Fruit fly (Drosophila melanogaster) whole organism, embryonic: ENCODE data around the gene dsx-c73A.
A peak's percentile ranks its signal among the peaks of the same experiment; 100 is the strongest.

ENCODE experiments used
- ATbp ChIP-seq: fragments of 200-800 bp; sonication (Bioruptor generic); optimal IDR thresholded peaks from 2 replicates; lab custom pipeline; 2017; ENCODE audit warnings: missing biosample characterization, mild to moderate bottlenecking, missing genetic modification characterization, missing genetic modification reagents
- Ada2b ChIP-seq: fragments of 200-800 bp; sonication (Bioruptor generic); IDR thresholded peaks from 2 replicates; pipeline ENCODE4 v1.3.6; 2022; ENCODE audit warnings: missing biosample characterization, missing genetic modification characterization
- Blimp-1 ChIP-seq: fragments of 200-800 bp; sonication (Bioruptor generic); optimal IDR thresholded peaks from 3 replicates; lab custom pipeline; 2018; ENCODE audit warnings: missing biosample characterization, missing genetic modification characterization, mild to moderate bottlenecking, moderate library complexity, missing genetic modification reagents
- CG10209 ChIP-seq: fragments of 200-800 bp; sonication (Bioruptor generic); optimal IDR thresholded peaks from 3 replicates; lab custom pipeline; 2017; ENCODE audit warnings: missing biosample characterization, mild to moderate bottlenecking, missing genetic modification characterization, missing genetic modification reagents
- CG10267 ChIP-seq: fragments of 200-800 bp; sonication (Bioruptor generic); optimal IDR thresholded peaks from 2 replicates; lab custom pipeline; 2018; ENCODE audit warnings: missing biosample characterization, mild to moderate bottlenecking, missing genetic modification characterization, moderate library complexity
- CG10979 ChIP-seq: fragments of 200-800 bp; sonication (Bioruptor generic); optimal IDR thresholded peaks from 2 replicates; lab custom pipeline; 2018; ENCODE audit warnings: missing biosample characterization, mild to moderate bottlenecking, missing genetic modification characterization, moderate library complexity
- CG14710 ChIP-seq: fragments of 200-800 bp; sonication (Bioruptor generic); optimal IDR thresholded peaks from 3 replicates; lab custom pipeline; 2019; ENCODE audit warnings: missing biosample characterization, mild to moderate bottlenecking, missing genetic modification characterization, moderate library complexity
- CG15269 ChIP-seq: fragments of 200-800 bp; sonication (Bioruptor generic); optimal IDR thresholded peaks from 2 replicates; lab custom pipeline; 2018; ENCODE audit warnings: missing biosample characterization, mild to moderate bottlenecking, missing genetic modification characterization, moderate library complexity
- CG17361 ChIP-seq: fragments of 200-800 bp; sonication (Bioruptor generic); IDR thresholded peaks from 3 replicates; pipeline ENCODE4 v1.3.6; 2022; ENCODE audit warnings: missing biosample characterization, missing genetic modification characterization
- CG2678 ChIP-seq: fragments of 200-800 bp; sonication (Bioruptor generic); optimal IDR thresholded peaks from 3 replicates; lab custom pipeline; 2019; ENCODE audit warnings: missing biosample characterization, mild to moderate bottlenecking, missing genetic modification characterization, moderate library complexity
- CG2712 ChIP-seq: fragments of 200-800 bp; optimal IDR thresholded peaks from 3 replicates; lab custom pipeline; 2019; ENCODE audit warnings: missing biosample characterization, mild to moderate bottlenecking, missing genetic modification characterization, moderate library complexity
- CG4424 ChIP-seq: fragments of 200-800 bp; sonication (Bioruptor generic); optimal IDR thresholded peaks from 3 replicates; lab custom pipeline; 2016; ENCODE audit warnings: missing biosample characterization, missing genetic modification characterization
- CG6254 ChIP-seq: fragments of 200-800 bp; sonication (Bioruptor generic); optimal IDR thresholded peaks from 3 replicates; lab custom pipeline; 2017; ENCODE audit warnings: mild to moderate bottlenecking, missing biosample characterization, missing genetic modification reagents, missing genetic modification characterization
- CG7556 ChIP-seq: fragments of 200-800 bp; sonication (Bioruptor generic); optimal IDR thresholded peaks from 2 replicates; lab custom pipeline; 2017; ENCODE audit warnings: missing biosample characterization, mild to moderate bottlenecking, missing genetic modification characterization
- CG9437 ChIP-seq: fragments of 200-800 bp; sonication (Bioruptor generic); optimal IDR thresholded peaks from 2 replicates; lab custom pipeline; 2018; ENCODE audit warnings: missing biosample characterization, mild to moderate bottlenecking, missing genetic modification characterization
- CoRest ChIP-seq: fragments of 200-800 bp; sonication (Bioruptor generic); optimal IDR thresholded peaks from 3 replicates; lab custom pipeline; 2018; ENCODE audit warnings: missing biosample characterization, mild to moderate bottlenecking, missing genetic modification characterization, moderate library complexity
- Dfd ChIP-seq, 2 experiments: fragments of >200 bp; optimal IDR thresholded peaks; 2 replicates each; lab custom pipeline; 2017; ENCODE audit warnings: missing biosample characterization in 2 of 2, missing genetic modification characterization in 2 of 2
- Hr51 ChIP-seq, 2 experiments: fragments of 200-800 bp; sonication (Bioruptor generic); optimal IDR thresholded peaks; 2 replicates in 1 of 2; 3 replicates in 1 of 2; lab custom pipeline; 2016 to 2018; ENCODE audit warnings: missing biosample characterization in 2 of 2, missing genetic modification characterization in 2 of 2, mild to moderate bottlenecking in 1 of 2, moderate library complexity in 1 of 2
- Hsf ChIP-seq: fragments of 200-800 bp; sonication (Bioruptor generic); optimal IDR thresholded peaks from 3 replicates; lab custom pipeline; 2016; ENCODE audit warnings: missing biosample characterization, missing genetic modification characterization
- Med ChIP-seq: fragments of 200-800 bp; sonication (Bioruptor generic); peaks from one replicate; lab custom pipeline; 2016; ENCODE audit warnings: missing biosample characterization, missing genetic modification characterization, mild to moderate bottlenecking, inconsistent platforms, moderate library complexity
- Oli ChIP-seq: fragments of 200-800 bp; sonication (Bioruptor generic); optimal IDR thresholded peaks from 2 replicates; lab custom pipeline; 2018; ENCODE audit warnings: missing biosample characterization, mild to moderate bottlenecking, missing genetic modification characterization, moderate library complexity
- PHDP ChIP-seq: fragments of 200-800 bp; sonication (Bioruptor generic); optimal IDR thresholded peaks from 3 replicates; lab custom pipeline; 2018; ENCODE audit warnings: missing biosample characterization, mild to moderate bottlenecking, missing genetic modification characterization, moderate library complexity
- Sox100B ChIP-seq: fragments of 200-800 bp; sonication (Bioruptor generic); optimal IDR thresholded peaks from 3 replicates; lab custom pipeline; 2018; ENCODE audit warnings: missing biosample characterization, mild to moderate bottlenecking, missing genetic modification characterization
- Sox102F ChIP-seq: fragments of 200-800 bp; sonication (Bioruptor generic); optimal IDR thresholded peaks from 2 replicates; lab custom pipeline; 2018; ENCODE audit warnings: missing biosample characterization, mild to moderate bottlenecking, missing genetic modification characterization, moderate library complexity
- Xrp1 ChIP-seq: fragments of 200-800 bp; sonication (Bioruptor generic); IDR thresholded peaks from 2 replicates; pipeline ENCODE4 v1.3.6; 2022; ENCODE audit warnings: missing biosample characterization, missing genetic modification characterization
- ac ChIP-seq: fragments of 200-800 bp; sonication (Bioruptor generic); optimal IDR thresholded peaks from 3 replicates; lab custom pipeline; 2017; ENCODE audit warnings: missing biosample characterization, mild to moderate bottlenecking, missing genetic modification characterization
- ap ChIP-seq: fragments of 200-800 bp; sonication (Bioruptor generic); IDR thresholded peaks from 2 replicates; pipeline ENCODE4 v1.3.6; 2022; ENCODE audit warnings: missing biosample characterization, missing genetic modification characterization
- bsh ChIP-seq, 2 experiments: fragments of 200-800 bp; sonication (Bioruptor generic); optimal IDR thresholded peaks; 2 replicates each; lab custom pipeline; 2017 to 2018; ENCODE audit warnings: mild to moderate bottlenecking in 2 of 2, missing biosample characterization in 2 of 2, missing genetic modification characterization in 2 of 2, moderate library complexity in 1 of 2
- cwo ChIP-seq: fragments of 200-800 bp; sonication (Bioruptor generic); optimal IDR thresholded peaks from 3 replicates; lab custom pipeline; 2017; ENCODE audit warnings: missing biosample characterization, missing genetic modification characterization, mild to moderate bottlenecking, moderate library complexity, missing genetic modification reagents
- esg ChIP-seq: fragments of 200-800 bp; sonication (Bioruptor generic); conservative IDR thresholded peaks from 2 replicates; pipeline ENCODE4 v1.3.6; 2022; ENCODE audit warnings: missing biosample characterization, missing genetic modification characterization
- gem ChIP-seq: fragments of 200-800 bp; sonication (Bioruptor generic); optimal IDR thresholded peaks from 2 replicates; lab custom pipeline; 2019; ENCODE audit warnings: missing biosample characterization, mild to moderate bottlenecking, missing genetic modification characterization, moderate library complexity
- grau ChIP-seq: fragments of 200-800 bp; optimal IDR thresholded peaks from 3 replicates; lab custom pipeline; 2019; ENCODE audit warnings: missing biosample characterization, mild to moderate bottlenecking, missing genetic modification characterization, moderate library complexity
- gsb-n ChIP-seq: fragments of 200-800 bp; sonication (Bioruptor generic); optimal IDR thresholded peaks from 3 replicates; lab custom pipeline; 2018; ENCODE audit warnings: missing biosample characterization, mild to moderate bottlenecking, missing genetic modification characterization
- hkb ChIP-seq, 2 experiments: fragments of 200-800 bp in 1 of 2; fragments of >200 bp in 1 of 2; sonication (Bioruptor generic) in 1 of 2; IDR thresholded peaks in 1 of 2; optimal IDR thresholded peaks in 1 of 2; 2 replicates each; pipeline versions ENCODE4 v1.3.6 to Lab custom; 2017 to 2022; ENCODE audit warnings: missing biosample characterization in 1 of 2, missing genetic modification characterization in 1 of 2
- hth ChIP-seq: fragments of >200 bp; optimal IDR thresholded peaks from 2 replicates; lab custom pipeline; 2017; ENCODE audit warnings: inconsistent platforms
- insv ChIP-seq, 2 experiments: fragments of 200-800 bp; sonication (Bioruptor generic); optimal IDR thresholded peaks; 3 replicates each; lab custom pipeline; 2016 to 2018; ENCODE audit warnings: missing biosample characterization in 2 of 2, missing genetic modification characterization in 2 of 2
- lmd ChIP-seq: fragments of 200-800 bp; sonication (Bioruptor generic); IDR thresholded peaks from 2 replicates; pipeline ENCODE4 v1.3.6; 2022; ENCODE audit warnings: missing biosample characterization, missing genetic modification characterization
- lola ChIP-seq, 3 experiments: fragments of >200 bp in 2 of 3; fragments of 200-800 bp in 1 of 3; sonication (Bioruptor generic) in 1 of 3; optimal IDR thresholded peaks; 2 replicates each; lab custom pipeline; 2017 to 2019; ENCODE audit warnings: missing biosample characterization in 3 of 3, missing genetic modification characterization in 3 of 3, mild to moderate bottlenecking in 1 of 3, moderate library complexity in 1 of 3
- nmo ChIP-seq: fragments of 200-800 bp; sonication (Bioruptor generic); optimal IDR thresholded peaks from 2 replicates; lab custom pipeline; 2018; ENCODE audit warnings: missing biosample characterization, mild to moderate bottlenecking, missing genetic modification characterization, moderate library complexity
- phol ChIP-seq: fragments of 200-800 bp; sonication (Bioruptor generic); optimal IDR thresholded peaks from 3 replicates; lab custom pipeline; 2018; ENCODE audit warnings: missing biosample characterization, mild to moderate bottlenecking, missing genetic modification characterization, moderate library complexity
- rib ChIP-seq: fragments of 200-800 bp; sonication (Bioruptor generic); IDR thresholded peaks from 2 replicates; pipeline ENCODE4 v1.3.6; 2022; ENCODE audit warnings: missing biosample characterization, missing genetic modification characterization
- row ChIP-seq: fragments of 200-800 bp; sonication (Bioruptor generic); IDR thresholded peaks from 3 replicates; pipeline ENCODE4 v1.3.6; 2022; ENCODE audit warnings: missing biosample characterization, missing genetic modification characterization
- sc ChIP-seq, 3 experiments: fragments of >200 bp in 2 of 3; fragments of 200-800 bp in 1 of 3; sonication (Bioruptor generic) in 1 of 3; optimal IDR thresholded peaks; 2 replicates in 2 of 3; 3 replicates in 1 of 3; lab custom pipeline; 2017; ENCODE audit warnings: mild to moderate bottlenecking in 1 of 3, missing biosample characterization in 1 of 3, missing genetic modification characterization in 1 of 3, missing genetic modification reagents in 1 of 3
- sd ChIP-seq: fragments of 200-800 bp; sonication (Bioruptor generic); optimal IDR thresholded peaks from 3 replicates; lab custom pipeline; 2018; ENCODE audit warnings: missing biosample characterization, mild to moderate bottlenecking, missing genetic modification characterization, moderate library complexity
- sisA ChIP-seq: fragments of 200-800 bp; sonication (Bioruptor generic); IDR thresholded peaks from 2 replicates; pipeline ENCODE4 v1.3.6; 2022; ENCODE audit warnings: missing biosample characterization, missing genetic modification characterization
- toy ChIP-seq: fragments of 200-800 bp; sonication (Bioruptor generic); IDR thresholded peaks from 2 replicates; pipeline ENCODE4 v1.3.6; 2022; ENCODE audit warnings: missing biosample characterization, missing genetic modification characterization
- unc-4 ChIP-seq: fragments of 200-800 bp; sonication (Bioruptor generic); IDR thresholded peaks from 2 replicates; pipeline ENCODE4 v1.3.6; 2022; ENCODE audit warnings: missing biosample characterization, missing genetic modification characterization; ENCODE audit not compliant: partially characterized antibody
- unpg ChIP-seq: fragments of 200-800 bp; sonication (Bioruptor generic); optimal IDR thresholded peaks from 3 replicates; lab custom pipeline; 2018; ENCODE audit warnings: missing biosample characterization, mild to moderate bottlenecking, missing genetic modification characterization, moderate library complexity

dsx-c73A gene

dm6 chr3L:16474130-16474529 is 22.4 kb upstream of the dsx-c73A start (continued):
- TF ChIP-seq unc-4, result no peak
- peak; percentile 26; the same call in 1 of the 2 replicates for TF ChIP-seq sisA (GFP tag; lab: Robert Waterston, UW)
- no peak for TF ChIP-seq rib (GFP tag; lab: Robert Waterston, UW)
- peak; percentile 19 for TF ChIP-seq CG2678
- TF ChIP-seq Hr51 (GFP tag; optimal IDR thresholded peaks at IDR 0.05; lab: Kevin White, UChicago), result peak in 1 of 2 experiments; percentile 30
- TF ChIP-seq CG10209, result peak; percentile 17
- peak; percentile 20 for TF ChIP-seq Oli (tag; lab: Kevin White, UChicago)
- TF ChIP-seq CG17361 (GFP tag; lab: Robert Waterston, UW), result peak; percentile 55; the same call in 1 of the 3 replicates
- peak; percentile 40 for TF ChIP-seq phol (tag; lab: Kevin White, UChicago)
- no peak for TF ChIP-seq Dfd (GFP tag; optimal IDR thresholded peaks at IDR 0.05; lab: Kevin White, UChicago)
- peak; percentile 26 for TF ChIP-seq CG9437 (GFP tag; lab: Kevin White, UChicago)
- TF ChIP-seq Med (GFP tag; lab: Kevin White, UChicago), result peak; percentile 71
- TF ChIP-seq ac, result no peak
- TF ChIP-seq nmo (GFP tag; lab: Kevin White, UChicago), result peak; percentile 33
- TF ChIP-seq CG2712 (tag; lab: Kevin White, UChicago), result peak; percentile 27
- TF ChIP-seq hth (lab: Kevin White, UChicago), result no peak
- TF ChIP-seq row (GFP tag; lab: Robert Waterston, UW), result peak; percentile 40
- TF ChIP-seq CoRest (tag; lab: Kevin White, UChicago), result peak; percentile 18
- TF ChIP-seq hkb (optimal IDR thresholded peaks at IDR 0.05; lab: Kevin White, UChicago), result no peak
- 0 out of 2 replicates have a peak, but pooled peaks have one; percentile 19 for TF ChIP-seq hkb (GFP tag; IDR thresholded peaks at IDR 0.05; lab: Robert Waterston, UW)
- no peak for TF ChIP-seq ap
- TF ChIP-seq Sox102F, result peak; percentile 50
- no peak for TF ChIP-seq insv (GFP tag; optimal IDR thresholded peaks at IDR 0.05; lab: Kevin White, UChicago)
- peak; percentile 19 for TF ChIP-seq CG4424
- TF ChIP-seq grau, result peak; percentile 26
- peak; percentile 74 for TF ChIP-seq sd
- TF ChIP-seq ATbp (GFP tag; lab: Kevin White, UChicago), result peak; percentile 29
- TF ChIP-seq toy (GFP tag; lab: Robert Waterston, UW), result no peak
- TF ChIP-seq esg (GFP tag; lab: Robert Waterston, UW), result 0 out of 2 replicates have a peak, but pooled peaks have one; percentile 5
- peak; percentile 19 for TF ChIP-seq CG10267
- TF ChIP-seq sc (optimal IDR thresholded peaks at IDR 0.05; lab: Kevin White, UChicago), result no peak
- peak; percentile 4 for TF ChIP-seq sc (GFP tag; optimal IDR thresholded peaks at IDR 0.05; lab: Kevin White, UChicago)
- peak; percentile 2 for TF ChIP-seq gsb-n (tag; lab: Kevin White, UChicago)
- TF ChIP-seq CG6254 (GFP tag; lab: Kevin White, UChicago), result peak; percentile 25
- peak; percentile 17 for TF ChIP-seq CG15269 (tag; lab: Kevin White, UChicago)
- peak; percentile 36 for TF ChIP-seq CG10979 (tag; lab: Kevin White, UChicago)
- TF ChIP-seq CG14710, result peak; percentile 12
- TF ChIP-seq gem (tag; lab: Kevin White, UChicago), result peak; percentile 67
- no peak for TF ChIP-seq Ada2b (GFP tag; lab: Robert Waterston, UW)
- peak; percentile 13; the same call in 1 of the 2 replicates for TF ChIP-seq Xrp1 (GFP tag; lab: Robert Waterston, UW)
- peak; percentile 49 for TF ChIP-seq CG7556
- TF ChIP-seq cwo (GFP tag; lab: Kevin White, UChicago), result no peak
- peak; percentile 14 for TF ChIP-seq Hsf (GFP tag; lab: Kevin White, UChicago)
- peak; percentile 30 for TF ChIP-seq PHDP (tag; lab: Kevin White, UChicago)
- TF ChIP-seq lmd (GFP tag; lab: Robert Waterston, UW), result no peak
- peak; percentile 45 for TF ChIP-seq unpg (GFP tag; lab: Kevin White, UChicago)
- TF ChIP-seq Sox100B, result peak; percentile 5
- peak in 1 of 2 experiments; percentile 45 for TF ChIP-seq bsh (GFP tag; optimal IDR thresholded peaks at IDR 0.05; lab: Kevin White, UChicago)
- peak in 1 of 3 experiments; percentile 11 for TF ChIP-seq lola (GFP tag; optimal IDR thresholded peaks at IDR 0.05; lab: Kevin White, UChicago)
- TF ChIP-seq Blimp-1 (GFP tag; lab: Kevin White, UChicago), result peak; percentile 53
